Fruit fly (Drosophila melanogaster) whole organism, prepupa: Measurements from ENCODE around the gene CG14817.

ENCODE experiments used
- Blimp-1 ChIP-seq: fragments of 200-800 bp; sonication (Bioruptor generic); optimal IDR thresholded peaks from 3 replicates; lab custom pipeline; 2017; ENCODE audit warnings: missing biosample characterization, missing genetic modification characterization, mild to moderate bottlenecking, moderate library complexity, missing genetic modification reagents
- CG15336 ChIP-seq: fragments of 200-800 bp; sonication (Bioruptor generic); IDR thresholded peaks from 2 replicates; pipeline ENCODE4 v1.3.6; 2022; ENCODE audit warnings: missing biosample characterization, missing genetic modification characterization
- CG32006 ChIP-seq: fragments of 200-800 bp; sonication (Bioruptor generic); optimal IDR thresholded peaks from 3 replicates; lab custom pipeline; 2017; ENCODE audit warnings: missing biosample characterization, mild to moderate bottlenecking, missing genetic modification characterization
- CG6854 ChIP-seq: fragments of 200-800 bp; sonication (Bioruptor generic); optimal IDR thresholded peaks from 2 replicates; lab custom pipeline; 2017; ENCODE audit warnings: missing biosample characterization, mild to moderate bottlenecking, missing genetic modification characterization
- CG8632 ChIP-seq: fragments of 200-800 bp; sonication (Bioruptor generic); optimal IDR thresholded peaks from 3 replicates; lab custom pipeline; 2016; ENCODE audit warnings: missing biosample characterization, missing genetic modification characterization
- Gug ChIP-seq: fragments of 200-800 bp; sonication (Bioruptor generic); IDR thresholded peaks from 2 replicates; pipeline ENCODE4 v1.3.6; 2022; ENCODE audit warnings: missing biosample characterization, missing genetic modification characterization
- Lpt ChIP-seq: fragments of 200-800 bp; sonication (Bioruptor generic); optimal IDR thresholded peaks from 3 replicates; lab custom pipeline; 2016; ENCODE audit warnings: missing biosample characterization, missing genetic modification characterization
- Met ChIP-seq: fragments of 200-800 bp; sonication (Bioruptor generic); optimal IDR thresholded peaks from 3 replicates; lab custom pipeline; 2016; ENCODE audit warnings: missing biosample characterization, missing genetic modification characterization
- OdsH ChIP-seq: fragments of 200-800 bp; sonication (Bioruptor generic); optimal IDR thresholded peaks from 3 replicates; lab custom pipeline; 2016; ENCODE audit warnings: missing biosample characterization, missing genetic modification characterization
- achi ChIP-seq: fragments of 200-800 bp; sonication (Bioruptor generic); optimal IDR thresholded peaks from 3 replicates; lab custom pipeline; 2016; ENCODE audit warnings: missing biosample characterization, missing genetic modification characterization
- acj6 ChIP-seq: fragments of 200-800 bp; sonication (Bioruptor generic); optimal IDR thresholded peaks from 3 replicates; lab custom pipeline; 2016; ENCODE audit warnings: missing biosample characterization, missing genetic modification characterization
- net ChIP-seq: fragments of 200-800 bp; sonication (Bioruptor generic); optimal IDR thresholded peaks from 3 replicates; lab custom pipeline; 2016; ENCODE audit warnings: missing biosample characterization, missing genetic modification characterization
- topi ChIP-seq: fragments of 200-800 bp; sonication (Bioruptor generic); optimal IDR thresholded peaks from 3 replicates; lab custom pipeline; 2016; ENCODE audit warnings: missing biosample characterization, missing genetic modification characterization

DNA sequence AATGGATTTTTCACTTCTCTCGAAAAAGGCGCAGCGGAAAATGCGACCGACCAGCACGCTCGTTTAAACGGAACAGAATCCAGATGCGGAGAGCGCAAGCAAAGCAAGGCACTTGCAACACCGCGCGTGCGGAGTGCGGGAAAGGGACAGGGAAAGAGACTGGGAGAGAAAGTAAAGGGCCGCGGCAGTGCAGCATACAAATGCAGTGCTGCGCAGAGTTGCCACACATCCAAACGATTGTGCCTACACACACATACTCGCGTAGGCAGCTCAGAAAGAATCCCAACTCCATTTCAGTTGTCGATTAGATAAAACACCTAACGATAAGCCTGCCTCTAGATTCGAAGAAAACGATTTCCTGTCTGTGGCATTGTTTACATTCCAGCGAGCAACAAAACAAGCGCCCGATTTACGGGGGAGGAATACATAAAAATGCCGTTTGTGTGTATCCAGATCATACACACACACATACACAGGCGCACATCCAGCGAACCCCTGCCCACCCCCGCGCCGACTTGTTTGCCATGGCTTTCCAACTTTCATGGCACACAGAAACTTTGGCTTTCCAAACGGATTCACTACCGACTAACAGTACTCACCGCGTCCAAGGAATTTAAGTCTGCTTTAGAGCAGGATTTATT, 22.5 kb upstream of the CG14817 start:
- TF ChIP-seq Gug (GFP tag; lab: Robert Waterston, UW) (no peak), CG32006 (no peak), CG15336 (GFP tag; lab: Robert Waterston, UW) (no peak; the same call in 1 of the 2 replicates), Met (GFP tag; lab: Kevin White, UChicago) (no peak), Blimp-1 (GFP tag; lab: Kevin White, UChicago) (peak; percentile 56), OdsH (no peak), net (GFP tag; lab: Kevin White, UChicago) (peak; percentile 42), Lpt (GFP tag; lab: Kevin White, UChicago) (peak; percentile 26), topi (GFP tag; lab: Kevin White, UChicago) (no peak), CG8632 (GFP tag; lab: Kevin White, UChicago) (no peak), acj6 (no peak), achi (GFP tag; lab: Kevin White, UChicago) (no peak), CG6854 (GFP tag; lab: Kevin White, UChicago) (no peak)
